Worm (Caenorhabditis elegans) whole organism, young adult: ENCODE results near the gene ddl-2.

Experiments used
- B0261.1 ChIP-seq: sonication (generic microtip); optimal IDR thresholded peaks from 2 replicates; lab custom pipeline; 2016; ENCODE audit warnings: mild to moderate bottlenecking, missing genetic modification characterization, moderate library complexity, missing compliant biosample characterization
- F22D6.2 ChIP-seq: sonication (generic microtip); optimal IDR thresholded peaks from 2 replicates; lab custom pipeline; 2016; ENCODE audit warnings: mild to moderate bottlenecking, missing genetic modification characterization, missing compliant biosample characterization
- F37B4.10 ChIP-seq: fragments of 200-800 bp; sonication (Bioruptor generic); IDR thresholded peaks from 2 replicates; pipeline ENCODE4 v1.3.6; 2022; ENCODE audit warnings: missing genetic modification characterization, missing compliant biosample characterization
- T07F8.4 ChIP-seq: sonication (generic microtip); optimal IDR thresholded peaks from 2 replicates; lab custom pipeline; 2016; ENCODE audit warnings: mild to moderate bottlenecking, missing genetic modification characterization, moderate library complexity, missing compliant biosample characterization
- Y56A3A.18 ChIP-seq: fragments of 200-800 bp; sonication (Bioruptor generic); IDR thresholded peaks from 2 replicates; pipeline ENCODE4 v1.3.6; 2022; ENCODE audit warnings: missing genetic modification reagents, missing genetic modification characterization, missing compliant biosample characterization
- ama-1 ChIP-seq, 3 experiments: fragments of 150-350 bp in 1 of 3; sonication (generic microtip) in 2 of 3; optimal IDR thresholded peaks; 2 replicates each; lab custom pipeline; 2014 to 2018; ENCODE audit warnings: missing biosample characterization in 2 of 3, missing genetic modification characterization in 2 of 3, missing genetic modification reagents in 2 of 3
- nfya-1 ChIP-seq: sonication (generic microtip); optimal IDR thresholded peaks from 2 replicates; lab custom pipeline; 2017; ENCODE audit warnings: antibody characterized with exemption, missing compliant biosample characterization, missing genetic modification characterization, borderline replicate concordance; ENCODE audit not compliant: insufficient read depth
- snpc-4 ChIP-seq, 5 experiments: fragments of 150-350 bp in 1 of 5; sonication (generic microtip) in 4 of 5; optimal IDR thresholded peaks; 2 replicates each; lab custom pipeline; 2014 to 2018; ENCODE audit warnings: missing genetic modification characterization in 5 of 5, missing biosample characterization in 3 of 5, antibody characterized with exemption in 2 of 5, mild to moderate bottlenecking in 2 of 5, missing compliant biosample characterization in 2 of 5, missing genotype in 2 of 5, moderate library complexity in 2 of 5, missing genetic modification reagents in 1 of 5
- sptf-2 ChIP-seq: fragments of 200-800 bp; sonication (Bioruptor generic); optimal IDR thresholded peaks from 2 replicates; lab custom pipeline; 2018; ENCODE audit warnings: mild to moderate bottlenecking, missing genetic modification characterization, missing compliant biosample characterization
- zim-3 ChIP-seq: sonication (generic microtip); optimal IDR thresholded peaks from 2 replicates; lab custom pipeline; 2017; ENCODE audit warnings: mild to moderate bottlenecking, missing genetic modification characterization, moderate library complexity, missing compliant biosample characterization

DNA sequence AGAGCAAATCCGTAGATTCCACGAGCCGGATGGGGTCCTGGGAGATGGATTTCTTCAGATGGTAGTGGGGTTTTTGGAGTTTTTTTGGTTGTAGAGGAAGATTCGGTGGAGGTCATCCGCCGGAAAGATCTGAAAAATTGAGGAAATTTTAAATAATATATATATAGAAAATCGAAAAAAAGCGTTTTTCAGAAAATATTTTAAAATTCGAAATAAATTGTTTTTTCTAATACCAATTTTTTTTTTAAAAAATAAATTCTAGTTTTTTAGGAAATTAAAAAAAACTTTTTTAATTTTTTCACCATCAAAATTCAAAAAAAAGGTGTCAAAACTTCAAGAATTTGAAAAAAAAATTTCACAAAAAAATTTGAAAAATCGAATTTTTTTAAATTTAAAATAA, 6.5 kb downstream of the ddl-2 start, which contains the start of the genes noa-1 and Y48E1B.17:
- no peak for TF ChIP-seq F22D6.2 (tag; lab: Kevin White, UChicago)
- no peak for TF ChIP-seq snpc-4 (GFP tag; optimal IDR thresholded peaks at IDR 0.05; lab: Kevin White, UChicago)
- TF ChIP-seq snpc-4 (tag; optimal IDR thresholded peaks at IDR 0.05; lab: Kevin White, UChicago) = no peak
- TF ChIP-seq zim-3 (tag; lab: Kevin White, UChicago) = no peak
- no peak for TF ChIP-seq sptf-2 (GFP tag; lab: Kevin White, UChicago)
- TF ChIP-seq ama-1 (optimal IDR thresholded peaks at IDR 0.05; lab: Kevin White, UChicago) = no peak
- no peak for TF ChIP-seq ama-1 (GFP tag; optimal IDR thresholded peaks at IDR 0.05; lab: Kevin White, UChicago)
- TF ChIP-seq F37B4.10 = no peak
- no peak for TF ChIP-seq nfya-1
- no peak for TF ChIP-seq B0261.1 (tag; lab: Kevin White, UChicago)
- no peak for TF ChIP-seq Y56A3A.18
- TF ChIP-seq T07F8.4 (tag; lab: Kevin White, UChicago) = no peak
